Worm (Caenorhabditis elegans): ENCODE results near the gene fbxa-155.

fbxa-155 gene

DNA sequence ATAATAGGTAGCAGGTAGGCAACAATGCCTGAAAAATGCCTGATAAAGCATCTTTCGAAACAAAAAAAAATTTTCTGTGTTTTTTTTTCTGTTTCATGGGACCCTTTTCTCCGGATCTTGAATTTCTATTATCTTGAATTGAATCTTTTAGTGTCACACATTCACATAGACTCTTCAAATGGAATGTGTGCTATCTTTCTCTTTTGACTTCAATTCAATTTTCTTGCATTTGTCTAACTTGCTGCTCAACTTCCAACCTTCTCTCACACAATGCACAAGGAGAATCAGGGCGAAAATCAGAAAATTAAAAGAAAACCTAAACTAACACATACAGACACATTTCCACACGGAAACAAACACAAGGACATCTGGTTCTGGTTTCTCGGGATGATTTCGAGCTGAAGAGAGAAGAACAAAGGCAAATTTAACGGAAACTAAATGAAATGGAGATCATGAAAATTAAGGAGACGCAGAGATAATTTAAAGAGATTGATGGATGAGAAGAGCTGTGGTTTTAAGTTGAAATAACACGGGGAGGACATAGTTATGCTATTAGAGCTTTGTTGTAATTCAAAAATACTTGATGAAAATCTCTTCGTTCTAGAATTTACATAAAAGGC is 37.7 kb downstream of the fbxa-155 start:
- no peak for TF ChIP-seq sup-37 (GFP tag; optimal IDR thresholded peaks at IDR 0.05)
- TF ChIP-seq nhr-77 (tag; optimal IDR thresholded peaks at IDR 0.05) = no peak
- TF ChIP-seq swsn-7 (tag; optimal IDR thresholded peaks at IDR 0.05) = no peak
- TF ChIP-seq sox-4 (tag; optimal IDR thresholded peaks at IDR 0.05) = no peak
- TF ChIP-seq fkh-8 (tag; optimal IDR thresholded peaks at IDR 0.05) = no peak
- TF ChIP-seq fkh-10 (GFP tag; optimal IDR thresholded peaks at IDR 0.05) = peak; percentile 49
- TF ChIP-seq irx-1 (tag; optimal IDR thresholded peaks at IDR 0.05) = no peak
- no peak for TF ChIP-seq egl-27 (tag; optimal IDR thresholded peaks at IDR 0.05)
- no peak for TF ChIP-seq F16B12.6 (tag; optimal IDR thresholded peaks at IDR 0.05)
- TF ChIP-seq lin-13 (GFP tag; optimal IDR thresholded peaks at IDR 0.05) = no peak
- TF ChIP-seq fkh-4 (tag; optimal IDR thresholded peaks at IDR 0.05; ENCODE audit: borderline replicate concordance) = peak; percentile 71
- TF ChIP-seq dsc-1 (tag; optimal IDR thresholded peaks at IDR 0.05) = peak; percentile 97
- no peak for TF ChIP-seq lir-3 (tag; optimal IDR thresholded peaks at IDR 0.05; ENCODE audit: poor library complexity)
- TF ChIP-seq rnt-1 (tag; optimal IDR thresholded peaks at IDR 0.05) = no peak
- no peak for TF ChIP-seq efl-1 (optimal IDR thresholded peaks at IDR 0.05)
- peak in 1 of 2 experiments; percentile 74 for TF ChIP-seq efl-1 (GFP tag; optimal IDR thresholded peaks at IDR 0.05 in 1 of 2)
- no peak for TF ChIP-seq lin-35 (GFP tag; optimal IDR thresholded peaks at IDR 0.05)
- TF ChIP-seq lin-14 (GFP tag; optimal IDR thresholded peaks at IDR 0.05) = peak; percentile 24
- no peak for TF ChIP-seq nhr-28 (tag; optimal IDR thresholded peaks at IDR 0.05)
- no peak for TF ChIP-seq alr-1 (tag; optimal IDR thresholded peaks at IDR 0.05; ENCODE audit: borderline replicate concordance)
- TF ChIP-seq unc-98 (GFP tag; IDR thresholded peaks at IDR 0.05) = no peak
- no peak for TF ChIP-seq unc-62 (GFP tag; optimal IDR thresholded peaks at IDR 0.05)

ce11 chrIII:9969371-9969770 is 40.6 kb downstream of the fbxa-155 start:
- TF ChIP-seq sup-37 (GFP tag; optimal IDR thresholded peaks at IDR 0.05) (no peak), lsy-2 (tag; optimal IDR thresholded peaks at IDR 0.05) (no peak), mep-1 (tag; optimal IDR thresholded peaks at IDR 0.05) (no peak), pax-3 (tag; optimal IDR thresholded peaks at IDR 0.05) (no peak), nhr-11 (tag; optimal IDR thresholded peaks at IDR 0.05) (no peak), efl-3 (GFP tag; optimal IDR thresholded peaks at IDR 0.05) (no peak), F16B12.6 (tag; optimal IDR thresholded peaks at IDR 0.05) (no peak), zip-4 (GFP tag; optimal IDR thresholded peaks at IDR 0.05) (no peak), mef-2 (tag; optimal IDR thresholded peaks at IDR 0.05) (no peak), ceh-8 (GFP tag; optimal IDR thresholded peaks at IDR 0.05) (no peak), nhr-84 (tag; optimal IDR thresholded peaks at IDR 0.05) (no peak), lin-13 (GFP tag; optimal IDR thresholded peaks at IDR 0.05) (no peak), mdl-1 (tag; optimal IDR thresholded peaks at IDR 0.05) (no peak), nhr-28 (tag; optimal IDR thresholded peaks at IDR 0.05) (no peak), irx-1 (tag; optimal IDR thresholded peaks at IDR 0.05) (no peak), swsn-7 (tag; optimal IDR thresholded peaks at IDR 0.05) (no peak), snpc-4 (tag; optimal IDR thresholded peaks at IDR 0.05) (no peak), nhr-71 (tag; optimal IDR thresholded peaks at IDR 0.05) (no peak)

ce11 chrIII:9965444-9965843 is 44.6 kb downstream of the fbxa-155 start:
- TF ChIP-seq blmp-1 (tag; optimal IDR thresholded peaks at IDR 0.05) = peak; percentile 39
- no peak for TF ChIP-seq nhr-47 (tag; optimal IDR thresholded peaks at IDR 0.05)

ce11 chrIII:9964416-9964815 is 45.6 kb downstream of the fbxa-155 start:
- TF ChIP-seq ceh-88 (GFP tag; IDR thresholded peaks at IDR 0.05) = no peak
- TF ChIP-seq sup-37 (GFP tag; optimal IDR thresholded peaks at IDR 0.05) = no peak
- no peak for TF ChIP-seq nhr-77 (tag; optimal IDR thresholded peaks at IDR 0.05)
- no peak for TF ChIP-seq efl-3 (GFP tag; optimal IDR thresholded peaks at IDR 0.05)
- TF ChIP-seq nhr-237 (tag; optimal IDR thresholded peaks at IDR 0.05) = no peak
- TF ChIP-seq sptf-1 (tag; optimal IDR thresholded peaks at IDR 0.05) = no peak
- no peak for TF ChIP-seq aha-1 (tag; optimal IDR thresholded peaks at IDR 0.05)
- TF ChIP-seq fkh-8 (tag; optimal IDR thresholded peaks at IDR 0.05) = no peak

All from whole organism, L1 larva.